Worm (Caenorhabditis elegans) whole organism, L1 larva: ENCODE measurements around the gene let-4.
A peak's percentile ranks its signal among the peaks of the same experiment; 100 is the strongest.

ENCODE experiments used
- C04F5.9 ChIP-seq: sonication (generic microtip); optimal IDR thresholded peaks from 2 replicates; lab custom pipeline; 2016; ENCODE audit warnings: missing genetic modification characterization, missing compliant biosample characterization
- C16A3.4 ChIP-seq: fragments of 150-350 bp; optimal IDR thresholded peaks from 2 replicates; lab custom pipeline; 2014; ENCODE audit warnings: missing biosample characterization, missing genetic modification characterization
- F16B12.6 ChIP-seq: fragments of 150-350 bp; optimal IDR thresholded peaks from 2 replicates; lab custom pipeline; 2014; ENCODE audit warnings: missing biosample characterization, missing genetic modification characterization
- Y116A8C.19 ChIP-seq: sonication (generic microtip); optimal IDR thresholded peaks from 2 replicates; lab custom pipeline; 2016; ENCODE audit warnings: missing compliant biosample characterization, missing genetic modification characterization, borderline replicate concordance
- alr-1 ChIP-seq: fragments of 200-800 bp; sonication (Bioruptor generic); optimal IDR thresholded peaks from 2 replicates; lab custom pipeline; 2018; ENCODE audit warnings: borderline replicate concordance, mild to moderate bottlenecking, missing genetic modification characterization, missing compliant biosample characterization
- blmp-1 ChIP-seq: fragments of 150-350 bp; optimal IDR thresholded peaks from 2 replicates; lab custom pipeline; 2014; ENCODE audit warnings: missing biosample characterization, missing genetic modification characterization
- ceh-82 ChIP-seq, 3 experiments: fragments of 150-350 bp in 1 of 3; sonication (generic microtip) in 2 of 3; optimal IDR thresholded peaks; 2 replicates each; lab custom pipeline; 2014 to 2017; ENCODE audit warnings: missing biosample characterization in 3 of 3, missing genetic modification characterization in 3 of 3
- ceh-88 ChIP-seq: fragments of 200-800 bp; sonication (Bioruptor generic); IDR thresholded peaks from 2 replicates; pipeline ENCODE4 v1.3.6; 2022; ENCODE audit warnings: missing genetic modification characterization, missing compliant biosample characterization
- ceh-90 ChIP-seq: sonication (generic microtip); optimal IDR thresholded peaks from 2 replicates; lab custom pipeline; 2016; ENCODE audit warnings: missing genetic modification characterization, missing compliant biosample characterization
- ces-1 ChIP-seq: fragments of 150-350 bp; optimal IDR thresholded peaks from 2 replicates; lab custom pipeline; 2014; ENCODE audit warnings: missing biosample characterization, missing genetic modification reagents, missing genetic modification characterization
- dpl-1 ChIP-seq, 3 experiments: fragments of 150-350 bp in 2 of 3; sonication (generic microtip) in 1 of 3; optimal IDR thresholded peaks; 2 replicates each; lab custom pipeline; 2014 to 2017; ENCODE audit warnings: missing biosample characterization in 3 of 3, missing genetic modification characterization in 3 of 3, missing genetic modification reagents in 3 of 3
- efl-1 ChIP-seq, 4 experiments: fragments of 150-350 bp; optimal IDR thresholded peaks in 3 of 4; peaks in 1 of 4; 1 replicate in 1 of 4; 2 replicates in 3 of 4; lab custom pipeline; 2014; ENCODE audit warnings: missing biosample characterization in 2 of 4, missing genetic modification characterization in 2 of 4, missing genetic modification reagents in 2 of 4
- efl-3 ChIP-seq: fragments of 200-800 bp; sonication (Bioruptor generic); optimal IDR thresholded peaks from 2 replicates; lab custom pipeline; 2018; ENCODE audit warnings: mild to moderate bottlenecking, missing genetic modification characterization, missing compliant biosample characterization
- egl-27 ChIP-seq, 2 experiments: fragments of 150-350 bp in 1 of 2; sonication (generic microtip); optimal IDR thresholded peaks; 3 replicates each; lab custom pipeline; 2017 to 2018; ENCODE audit warnings: missing biosample characterization in 2 of 2, missing genetic modification characterization in 2 of 2, missing genetic modification reagents in 2 of 2
- elt-2 ChIP-seq: sonication (generic microtip); optimal IDR thresholded peaks from 2 replicates; lab custom pipeline; 2016; ENCODE audit warnings: missing genetic modification characterization, mild to moderate bottlenecking, inconsistent platforms, missing compliant biosample characterization, missing genetic modification reagents
- elt-3 ChIP-seq, 6 experiments: fragments of 150-350 bp in 1 of 6; sonication (generic microtip); optimal IDR thresholded peaks; 2 replicates each; lab custom pipeline; 2017 to 2018; ENCODE audit warnings: missing biosample characterization in 6 of 6, missing genetic modification characterization in 6 of 6, inconsistent platforms in 1 of 6
- fkh-10 ChIP-seq: sonication (generic microtip); optimal IDR thresholded peaks from 2 replicates; lab custom pipeline; 2017; ENCODE audit warnings: missing biosample characterization, missing genetic modification reagents, missing genetic modification characterization
- fkh-4 ChIP-seq: sonication (generic microtip); optimal IDR thresholded peaks from 2 replicates; lab custom pipeline; 2016; ENCODE audit warnings: missing compliant biosample characterization, missing genetic modification characterization, borderline replicate concordance
- fkh-8 ChIP-seq: sonication (generic microtip); optimal IDR thresholded peaks from 2 replicates; lab custom pipeline; 2016; ENCODE audit warnings: mild to moderate bottlenecking, missing genetic modification characterization, missing compliant biosample characterization
- hpl-2 ChIP-seq: fragments of 150-350 bp; optimal IDR thresholded peaks from 2 replicates; lab custom pipeline; 2014; ENCODE audit warnings: missing biosample characterization, missing genetic modification reagents, missing genetic modification characterization
- irx-1 ChIP-seq: sonication (generic microtip); optimal IDR thresholded peaks from 2 replicates; lab custom pipeline; 2016; ENCODE audit warnings: missing genetic modification characterization, missing compliant biosample characterization
- isw-1 ChIP-seq: fragments of 200-800 bp; sonication (Bioruptor generic); IDR thresholded peaks from 2 replicates; pipeline ENCODE4 v1.3.6; 2022; ENCODE audit warnings: missing genetic modification characterization, missing compliant biosample characterization
- jun-1 ChIP-seq: fragments of 150-350 bp; optimal IDR thresholded peaks from 2 replicates; lab custom pipeline; 2014; ENCODE audit warnings: missing biosample characterization, missing genetic modification reagents, missing genetic modification characterization
- lin-14 ChIP-seq: fragments of 200-800 bp; sonication (Bioruptor generic); optimal IDR thresholded peaks from 2 replicates; lab custom pipeline; 2018; ENCODE audit warnings: mild to moderate bottlenecking, missing genetic modification characterization, moderate library complexity, missing compliant biosample characterization
- lin-35 ChIP-seq, 2 experiments: fragments of 150-350 bp; optimal IDR thresholded peaks; 2 replicates each; lab custom pipeline; 2014; ENCODE audit warnings: missing biosample characterization in 2 of 2, missing genetic modification characterization in 2 of 2, missing genetic modification reagents in 2 of 2
- lir-3 ChIP-seq: sonication (generic microtip); optimal IDR thresholded peaks from 2 replicates; lab custom pipeline; 2016; ENCODE audit warnings: mild to moderate bottlenecking, missing genetic modification characterization, moderate library complexity, missing compliant biosample characterization; ENCODE audit not compliant: poor library complexity
- lsy-2 ChIP-seq, 2 experiments: fragments of 150-350 bp; optimal IDR thresholded peaks; 2 replicates each; lab custom pipeline; 2014; ENCODE audit warnings: missing biosample characterization in 2 of 2, missing genetic modification characterization in 2 of 2
- mab-9 ChIP-seq: fragments of 200-800 bp; sonication (Bioruptor generic); IDR thresholded peaks from 2 replicates; pipeline ENCODE4 v1.3.6; 2022; ENCODE audit warnings: missing genetic modification reagents, missing genetic modification characterization, missing compliant biosample characterization
- nhr-20 ChIP-seq: sonication (generic microtip); optimal IDR thresholded peaks from 2 replicates; lab custom pipeline; 2016; ENCODE audit warnings: mild to moderate bottlenecking, missing genetic modification characterization, missing compliant biosample characterization
- nhr-28 ChIP-seq: fragments of 150-350 bp; optimal IDR thresholded peaks from 2 replicates; lab custom pipeline; 2014; ENCODE audit warnings: missing biosample characterization, missing genetic modification characterization
- nhr-47 ChIP-seq: sonication (generic microtip); optimal IDR thresholded peaks from 2 replicates; lab custom pipeline; 2016; ENCODE audit warnings: mild to moderate bottlenecking, missing genetic modification characterization, moderate library complexity, missing compliant biosample characterization
- nhr-71 ChIP-seq: sonication (generic microtip); optimal IDR thresholded peaks from 2 replicates; lab custom pipeline; 2016; ENCODE audit warnings: mild to moderate bottlenecking, missing genetic modification characterization, moderate library complexity, missing compliant biosample characterization
- nhr-77 ChIP-seq: fragments of 150-350 bp; optimal IDR thresholded peaks from 2 replicates; lab custom pipeline; 2014; ENCODE audit warnings: missing biosample characterization, missing genetic modification characterization
- nhr-85 ChIP-seq: sonication (generic microtip); peaks from one replicate; lab custom pipeline; 2016; ENCODE audit warnings: missing genetic modification characterization, inconsistent platforms, missing compliant biosample characterization
- nhr-90 ChIP-seq: sonication (generic microtip); optimal IDR thresholded peaks from 2 replicates; lab custom pipeline; 2016; ENCODE audit warnings: mild to moderate bottlenecking, missing genetic modification characterization, missing compliant biosample characterization; ENCODE audit not compliant: poor library complexity
- pag-3 ChIP-seq: sonication (generic microtip); optimal IDR thresholded peaks from 2 replicates; lab custom pipeline; 2017; ENCODE audit warnings: missing genetic modification characterization, mild to moderate bottlenecking, missing compliant biosample characterization, antibody characterized with exemption, borderline replicate concordance; ENCODE audit not compliant: insufficient read depth
- pax-3 ChIP-seq: fragments of 200-800 bp; sonication (Bioruptor generic); optimal IDR thresholded peaks from 2 replicates; lab custom pipeline; 2018; ENCODE audit warnings: mild to moderate bottlenecking, missing genetic modification characterization, moderate library complexity, missing compliant biosample characterization
- pqm-1 ChIP-seq: sonication (generic microtip); optimal IDR thresholded peaks from 3 replicates; lab custom pipeline; 2017; ENCODE audit warnings: missing biosample characterization, missing genetic modification characterization
- skn-1 ChIP-seq: fragments of 150-350 bp; optimal IDR thresholded peaks from 2 replicates; lab custom pipeline; 2014; ENCODE audit warnings: missing biosample characterization, missing genetic modification characterization
- sptf-1 ChIP-seq: fragments of 150-350 bp; optimal IDR thresholded peaks from 2 replicates; lab custom pipeline; 2014; ENCODE audit warnings: missing biosample characterization, missing genetic modification characterization
- tbx-2 ChIP-seq: sonication (generic microtip); optimal IDR thresholded peaks from 2 replicates; lab custom pipeline; 2016; ENCODE audit warnings: missing genetic modification characterization, missing compliant biosample characterization
- unc-130 ChIP-seq: fragments of 150-350 bp; optimal IDR thresholded peaks from 2 replicates; lab custom pipeline; 2017; ENCODE audit warnings: missing biosample characterization, missing genetic modification characterization, inconsistent platforms
- unc-86 ChIP-seq: sonication (generic microtip); optimal IDR thresholded peaks from 2 replicates; lab custom pipeline; 2016; ENCODE audit warnings: missing genetic modification characterization, missing compliant biosample characterization
- unc-98 ChIP-seq: fragments of 200-800 bp; sonication (Bioruptor generic); IDR thresholded peaks from 2 replicates; pipeline ENCODE4 v1.3.6; 2022; ENCODE audit warnings: missing genetic modification characterization, missing compliant biosample characterization
- vab-15 ChIP-seq: sonication (generic microtip); optimal IDR thresholded peaks from 2 replicates; lab custom pipeline; 2017; ENCODE audit warnings: missing genotype, mild to moderate bottlenecking, missing genetic modification characterization, missing compliant biosample characterization
- xbp-1 ChIP-seq: sonication (generic microtip); optimal IDR thresholded peaks from 2 replicates; lab custom pipeline; 2016; ENCODE audit warnings: missing genetic modification characterization, missing compliant biosample characterization
- zag-1 ChIP-seq: fragments of 150-350 bp; optimal IDR thresholded peaks from 2 replicates; lab custom pipeline; 2014; ENCODE audit warnings: missing biosample characterization, missing genetic modification characterization
- zip-4 ChIP-seq: fragments of 200-800 bp; sonication (Bioruptor generic); optimal IDR thresholded peaks from 2 replicates; lab custom pipeline; 2018; ENCODE audit warnings: mild to moderate bottlenecking, missing genetic modification characterization, moderate library complexity, missing compliant biosample characterization
- ztf-4 ChIP-seq: fragments of 150-350 bp; optimal IDR thresholded peaks from 2 replicates; lab custom pipeline; 2014; ENCODE audit warnings: missing biosample characterization, missing genetic modification characterization

The let-4 gene

DNA sequence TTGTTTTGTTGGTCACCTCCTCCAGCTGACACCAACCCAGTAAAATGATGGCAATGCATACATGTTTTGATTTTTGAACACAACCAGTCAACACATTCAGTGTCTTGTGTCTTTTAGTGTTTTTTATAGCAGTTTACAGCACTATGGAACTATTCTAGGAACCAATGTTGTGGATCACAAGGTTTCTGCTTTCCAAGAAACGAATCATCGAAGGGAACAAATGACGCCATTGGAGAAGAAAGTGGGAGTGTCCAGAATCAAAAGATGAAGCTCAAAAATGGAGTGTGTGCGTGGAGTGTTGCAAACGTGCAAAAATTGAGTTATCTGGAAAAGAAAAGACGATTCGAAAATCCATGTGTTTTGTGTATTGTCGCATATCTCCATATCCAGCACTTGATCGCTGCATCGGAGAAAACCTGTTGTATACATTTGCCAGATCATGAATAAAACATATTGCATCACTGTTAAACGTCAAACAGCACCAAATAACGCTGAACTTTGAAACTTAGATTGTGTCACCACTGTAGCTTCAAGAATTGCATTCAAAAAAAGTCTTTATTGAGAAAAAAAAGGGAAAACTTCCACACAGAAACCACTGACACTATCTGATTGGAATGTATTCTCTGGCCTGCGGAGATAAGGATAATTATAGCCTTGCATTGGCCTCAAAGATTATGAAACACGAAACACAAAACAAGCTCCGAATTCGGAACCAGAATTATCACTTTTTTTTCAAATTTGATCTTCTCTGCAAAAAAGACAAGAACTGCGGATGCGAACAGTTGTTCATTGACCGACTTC lies 15.2 kb upstream of the let-4 start (continued):
- peak; percentile 87 for TF ChIP-seq pax-3 (tag; lab: Kevin White, UChicago)
- TF ChIP-seq unc-130 (tag; lab: Kevin White, UChicago), result no peak
- TF ChIP-seq irx-1 (tag; lab: Kevin White, UChicago), result peak; percentile 39
- TF ChIP-seq nhr-28 (tag; lab: Kevin White, UChicago), result no peak
- no peak for TF ChIP-seq efl-3
- TF ChIP-seq C16A3.4, result no peak
- peak; percentile 60 for TF ChIP-seq xbp-1 (tag; lab: Kevin White, UChicago)
- peak; percentile 34 for TF ChIP-seq nhr-77 (tag; lab: Kevin White, UChicago)
- peak; percentile 99 for TF ChIP-seq fkh-8 (tag; lab: Kevin White, UChicago)
- no peak for TF ChIP-seq vab-15 (tag; lab: Kevin White, UChicago)
- peak; percentile 81 for TF ChIP-seq unc-86 (tag; lab: Kevin White, UChicago)
- no peak for TF ChIP-seq F16B12.6 (tag; lab: Kevin White, UChicago)
- TF ChIP-seq ceh-82 (tag; optimal IDR thresholded peaks at IDR 0.05; lab: Kevin White, UChicago), result no peak
- no peak for TF ChIP-seq elt-2 (tag; lab: Kevin White, UChicago)
- peak; percentile 73 for TF ChIP-seq blmp-1 (tag; lab: Kevin White, UChicago)
- peak in 1 of 2 experiments; percentile 72 for TF ChIP-seq lsy-2 (tag; optimal IDR thresholded peaks at IDR 0.05; lab: Kevin White, UChicago)
- no peak for TF ChIP-seq nhr-85
- TF ChIP-seq egl-27 (tag; optimal IDR thresholded peaks at IDR 0.05; lab: Kevin White, UChicago), result no peak
- no peak for TF ChIP-seq jun-1 (tag; lab: Kevin White, UChicago)
- no peak for TF ChIP-seq Y116A8C.19 (tag; lab: Kevin White, UChicago)
- TF ChIP-seq C04F5.9, result no peak
- TF ChIP-seq skn-1 (tag; lab: Kevin White, UChicago), result no peak
- TF ChIP-seq zip-4 (GFP tag; lab: Kevin White, UChicago), result peak; percentile 25
- TF ChIP-seq hpl-2 (GFP tag; lab: Kevin White, UChicago), result no peak
- TF ChIP-seq alr-1 (tag; lab: Kevin White, UChicago), result no peak
- TF ChIP-seq nhr-47 (tag; lab: Kevin White, UChicago), result peak; percentile 96
- no peak for TF ChIP-seq ceh-90
- peak; percentile 35 for TF ChIP-seq lir-3
- peak in 1 of 3 experiments; percentile 4 for TF ChIP-seq dpl-1 (GFP tag; optimal IDR thresholded peaks at IDR 0.05; lab: Kevin White, UChicago)
- TF ChIP-seq unc-98 (GFP tag; lab: Robert Waterston, UW), result no peak
- TF ChIP-seq nhr-71 (tag; lab: Kevin White, UChicago), result peak; percentile 98
- peak; percentile 82 for TF ChIP-seq lin-14
- no peak for TF ChIP-seq zag-1 (tag; lab: Kevin White, UChicago)
- TF ChIP-seq efl-1 (optimal IDR thresholded peaks at IDR 0.05; lab: Kevin White, UChicago), result no peak
- no peak for TF ChIP-seq efl-1 (GFP tag; optimal IDR thresholded peaks at IDR 0.05 in 1 of 2; lab: Kevin White, UChicago)
- TF ChIP-seq mab-9 (GFP tag; lab: Robert Waterston, UW), result no peak
- TF ChIP-seq isw-1 (GFP tag; lab: Robert Waterston, UW), result no peak
- no peak for TF ChIP-seq fkh-4 (tag; lab: Kevin White, UChicago)
- no peak for TF ChIP-seq tbx-2
- no peak for TF ChIP-seq ceh-88 (GFP tag; lab: Robert Waterston, UW)
- no peak for TF ChIP-seq pag-3
- TF ChIP-seq ztf-4 (tag; lab: Kevin White, UChicago), result peak; percentile 86
- TF ChIP-seq elt-3 (tag; optimal IDR thresholded peaks at IDR 0.05; lab: Kevin White, UChicago), result peak in 2 of 6 experiments; percentile 6 to 35
- no peak for TF ChIP-seq sptf-1
- TF ChIP-seq ces-1, result no peak
- peak; percentile 75 for TF ChIP-seq fkh-10 (GFP tag; lab: Kevin White, UChicago)
- no peak for TF ChIP-seq lin-35 (GFP tag; optimal IDR thresholded peaks at IDR 0.05; lab: Kevin White, UChicago)
- TF ChIP-seq pqm-1 (tag; lab: Kevin White, UChicago), result no peak
- TF ChIP-seq nhr-20, result peak; percentile 70
- no peak for TF ChIP-seq nhr-90 (tag; lab: Kevin White, UChicago)
- TF ChIP-seq, all 84 proteins: peak for 32
